Worm (Caenorhabditis elegans) whole organism, mixed stage, embryonic: Measurements from ENCODE around the gene T14B4.3.

Experiments used
- M03D4.4 ChIP-seq: sonication (generic microtip); optimal IDR thresholded peaks from 2 replicates; lab custom pipeline; 2017; ENCODE audit warnings: mild to moderate bottlenecking, missing genetic modification characterization, missing compliant biosample characterization
- bed-3 ChIP-seq: fragments of 200-800 bp; sonication (Bioruptor generic); optimal IDR thresholded peaks from 3 replicates; lab custom pipeline; 2018; ENCODE audit warnings: mild to moderate bottlenecking, missing genetic modification characterization, moderate library complexity, missing compliant biosample characterization
- blmp-1 ChIP-seq: fragments of 150-350 bp; optimal IDR thresholded peaks from 2 replicates; lab custom pipeline; 2014; ENCODE audit warnings: missing biosample characterization, missing genetic modification characterization
- ceh-39 ChIP-seq: fragments of 150-350 bp; optimal IDR thresholded peaks from 2 replicates; lab custom pipeline; 2014; ENCODE audit warnings: missing biosample characterization, missing genetic modification characterization
- ceh-83 ChIP-seq: fragments of 200-800 bp; sonication (Bioruptor generic); optimal IDR thresholded peaks from 2 replicates; lab custom pipeline; 2018; ENCODE audit warnings: mild to moderate bottlenecking, missing genetic modification characterization, missing compliant biosample characterization
- ces-1 ChIP-seq: fragments of 150-350 bp; optimal IDR thresholded peaks from 2 replicates; lab custom pipeline; 2014; ENCODE audit warnings: missing biosample characterization, missing genetic modification reagents, missing genetic modification characterization
- cnd-1 ChIP-seq: fragments of 200-800 bp; sonication (Bioruptor generic); optimal IDR thresholded peaks from 2 replicates; lab custom pipeline; 2018; ENCODE audit warnings: mild to moderate bottlenecking, missing genetic modification characterization, missing compliant biosample characterization
- drap-1 ChIP-seq: fragments of 200-800 bp; sonication (Bioruptor generic); optimal IDR thresholded peaks from 3 replicates; lab custom pipeline; 2018; ENCODE audit warnings: mild to moderate bottlenecking, missing genetic modification characterization, missing compliant biosample characterization
- elt-1 ChIP-seq: sonication (generic microtip); optimal IDR thresholded peaks from 2 replicates; lab custom pipeline; 2017; ENCODE audit warnings: missing genetic modification characterization, mild to moderate bottlenecking, missing compliant biosample characterization, antibody characterized with exemption, moderate library complexity, borderline replicate concordance; ENCODE audit not compliant: insufficient read depth
- elt-3 ChIP-seq: fragments of 150-350 bp; optimal IDR thresholded peaks from 2 replicates; lab custom pipeline; 2014; ENCODE audit warnings: missing biosample characterization, missing genetic modification characterization
- flh-1 ChIP-seq: fragments of 200-800 bp; sonication (Bioruptor generic); optimal IDR thresholded peaks from 2 replicates; lab custom pipeline; 2018; ENCODE audit warnings: mild to moderate bottlenecking, missing genetic modification characterization, moderate library complexity, missing compliant biosample characterization
- ham-2 ChIP-seq: fragments of 200-800 bp; sonication (Bioruptor generic); optimal IDR thresholded peaks from 2 replicates; lab custom pipeline; 2018; ENCODE audit warnings: mild to moderate bottlenecking, missing genetic modification characterization, missing compliant biosample characterization
- lin-13 ChIP-seq: fragments of 150-350 bp; optimal IDR thresholded peaks from 2 replicates; lab custom pipeline; 2014; ENCODE audit warnings: missing biosample characterization, missing genetic modification characterization
- lin-32 ChIP-seq: fragments of 200-800 bp; sonication (Bioruptor generic); optimal IDR thresholded peaks from 2 replicates; lab custom pipeline; 2018; ENCODE audit warnings: mild to moderate bottlenecking, missing genetic modification characterization, missing compliant biosample characterization
- lsy-2 ChIP-seq: fragments of 150-350 bp; optimal IDR thresholded peaks from 2 replicates; lab custom pipeline; 2014; ENCODE audit warnings: missing biosample characterization, missing genetic modification characterization
- mab-5 ChIP-seq: fragments of 150-350 bp; optimal IDR thresholded peaks from 2 replicates; lab custom pipeline; 2014; ENCODE audit warnings: missing biosample characterization, missing genetic modification characterization
- mep-1 ChIP-seq: fragments of 150-350 bp; optimal IDR thresholded peaks from 2 replicates; lab custom pipeline; 2017; ENCODE audit warnings: missing biosample characterization, missing genetic modification reagents, missing genetic modification characterization, inconsistent platforms
- mls-2 ChIP-seq: sonication (generic microtip); optimal IDR thresholded peaks from 2 replicates; lab custom pipeline; 2016; ENCODE audit warnings: mild to moderate bottlenecking, missing genetic modification characterization, moderate library complexity, missing compliant biosample characterization
- nhr-2 ChIP-seq: fragments of 150-350 bp; optimal IDR thresholded peaks from 2 replicates; lab custom pipeline; 2014; ENCODE audit warnings: missing biosample characterization, missing genetic modification characterization
- nhr-237 ChIP-seq: fragments of 150-350 bp; optimal IDR thresholded peaks from 2 replicates; lab custom pipeline; 2014; ENCODE audit warnings: missing biosample characterization, missing genetic modification characterization
- nhr-28 ChIP-seq: fragments of 150-350 bp; optimal IDR thresholded peaks from 2 replicates; lab custom pipeline; 2014; ENCODE audit warnings: missing biosample characterization, missing genetic modification characterization
- pha-4 ChIP-seq: fragments of 150-350 bp; optimal IDR thresholded peaks from 2 replicates; lab custom pipeline; 2018; ENCODE audit warnings: missing biosample characterization, missing genetic modification reagents, missing genetic modification characterization
- snpc-4 ChIP-seq: fragments of 150-350 bp; optimal IDR thresholded peaks from 2 replicates; lab custom pipeline; 2014; ENCODE audit warnings: missing biosample characterization, missing genetic modification characterization
- sptf-1 ChIP-seq: sonication (generic microtip); optimal IDR thresholded peaks from 2 replicates; lab custom pipeline; 2017; ENCODE audit warnings: mild to moderate bottlenecking, missing genetic modification characterization, moderate library complexity, missing compliant biosample characterization
- tbx-8 ChIP-seq: fragments of 200-800 bp; sonication (Bioruptor generic); optimal IDR thresholded peaks from 2 replicates; lab custom pipeline; 2018; ENCODE audit warnings: mild to moderate bottlenecking, missing genetic modification characterization, moderate library complexity, missing compliant biosample characterization
- unc-120 ChIP-seq: sonication (generic microtip); optimal IDR thresholded peaks from 2 replicates; lab custom pipeline; 2017; ENCODE audit warnings: missing genetic modification characterization, missing compliant biosample characterization; ENCODE audit not compliant: poor library complexity, severe bottlenecking
- unc-39 ChIP-seq: fragments of 150-350 bp; optimal IDR thresholded peaks from 2 replicates; lab custom pipeline; 2014; ENCODE audit warnings: missing biosample characterization, missing genetic modification characterization
- unc-62 ChIP-seq: fragments of 150-350 bp; optimal IDR thresholded peaks from 2 replicates; lab custom pipeline; 2014; ENCODE audit warnings: missing biosample characterization, missing genetic modification reagents, missing genetic modification characterization
- zip-8 ChIP-seq: fragments of 150-350 bp; optimal IDR thresholded peaks from 2 replicates; lab custom pipeline; 2014; ENCODE audit warnings: missing biosample characterization, missing genetic modification characterization
- ztf-11 ChIP-seq: fragments of 150-350 bp; optimal IDR thresholded peaks from 2 replicates; lab custom pipeline; 2014; ENCODE audit warnings: missing biosample characterization, missing genetic modification characterization

T14B4.3 gene

DNA sequence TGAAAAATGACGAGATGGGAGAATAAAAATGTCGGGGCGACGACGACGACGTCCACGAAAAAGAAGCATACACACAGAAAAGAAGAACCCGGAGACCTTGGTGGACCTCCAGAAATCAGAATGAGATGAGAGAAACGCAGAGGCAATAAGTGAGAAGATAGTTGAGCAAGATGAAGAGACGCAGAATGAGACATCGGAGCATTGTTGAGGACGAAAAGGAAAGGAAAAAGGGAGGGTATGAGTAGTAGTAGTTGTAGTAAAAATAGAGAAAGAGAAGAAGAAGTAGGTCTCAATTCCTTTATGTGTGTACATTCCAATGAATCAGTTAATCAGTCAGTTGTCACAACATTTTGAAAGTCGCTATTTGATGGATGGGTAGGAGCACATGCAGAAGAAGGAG is 5.4 kb upstream of the T14B4.3 start, which contains the start of gene T14B4.8:
Gene T14B4.8 (minus strand): TSS at position 60 of the 400 bp plus-strand sequence.
- TF ChIP-seq zip-8 (tag; lab: Kevin White, UChicago) (no peak), mep-1 (tag; lab: Kevin White, UChicago) (peak; percentile 2), elt-1 (tag; lab: Kevin White, UChicago) (no peak), ces-1 (GFP tag; lab: Kevin White, UChicago) (peak; percentile 77), sptf-1 (tag; lab: Kevin White, UChicago) (peak; percentile 22), mls-2 (tag; lab: Kevin White, UChicago) (no peak), unc-120 (tag; lab: Kevin White, UChicago) (peak; percentile 24), elt-3 (tag; lab: Kevin White, UChicago) (no peak), unc-62 (peak; percentile 31)

DNA sequence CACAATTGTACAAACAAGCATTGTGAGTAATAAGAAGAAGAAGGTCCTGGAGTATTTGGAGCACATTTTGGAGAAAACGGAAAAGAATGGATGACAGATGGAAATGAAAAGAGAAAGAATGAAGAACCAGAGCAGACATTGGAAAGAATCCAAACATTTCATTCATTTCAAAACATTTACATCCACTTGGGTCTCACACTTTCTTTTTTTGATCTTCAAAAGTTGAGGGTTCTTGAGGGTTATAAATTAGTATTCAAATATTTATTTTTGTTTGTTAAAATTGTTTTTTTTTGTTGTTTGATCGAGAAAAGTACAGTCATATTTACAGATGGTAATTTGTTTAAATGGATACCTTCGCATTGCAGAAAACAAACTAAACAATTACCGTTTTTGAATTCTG is 1.0 kb upstream of the T14B4.3 start, which contains the start of gene T14B4.9:
Gene T14B4.9 (minus strand): TSS at position 101 of the 400 bp plus-strand sequence.
- no peak for TF ChIP-seq ham-2
- no peak for TF ChIP-seq lin-13 (tag; lab: Kevin White, UChicago)
- no peak for TF ChIP-seq mab-5 (tag; lab: Kevin White, UChicago)
- TF ChIP-seq ces-1 (GFP tag; lab: Kevin White, UChicago) = no peak
- no peak for TF ChIP-seq nhr-237 (tag; lab: Kevin White, UChicago)
- no peak for TF ChIP-seq tbx-8
- no peak for TF ChIP-seq elt-3 (tag; lab: Kevin White, UChicago)
- no peak for TF ChIP-seq blmp-1 (tag; lab: Kevin White, UChicago)
- TF ChIP-seq ceh-83 (GFP tag; lab: Kevin White, UChicago) = no peak
- TF ChIP-seq unc-120 (tag; lab: Kevin White, UChicago) = no peak
- TF ChIP-seq drap-1 (GFP tag; lab: Kevin White, UChicago) = no peak
- no peak for TF ChIP-seq ztf-11 (tag; lab: Kevin White, UChicago)
- TF ChIP-seq sptf-1 (tag; lab: Kevin White, UChicago) = no peak
- TF ChIP-seq ceh-39 (tag; lab: Kevin White, UChicago) = no peak
- TF ChIP-seq cnd-1 (tag; lab: Kevin White, UChicago) = no peak
- no peak for TF ChIP-seq unc-39 (tag; lab: Kevin White, UChicago)

DNA sequence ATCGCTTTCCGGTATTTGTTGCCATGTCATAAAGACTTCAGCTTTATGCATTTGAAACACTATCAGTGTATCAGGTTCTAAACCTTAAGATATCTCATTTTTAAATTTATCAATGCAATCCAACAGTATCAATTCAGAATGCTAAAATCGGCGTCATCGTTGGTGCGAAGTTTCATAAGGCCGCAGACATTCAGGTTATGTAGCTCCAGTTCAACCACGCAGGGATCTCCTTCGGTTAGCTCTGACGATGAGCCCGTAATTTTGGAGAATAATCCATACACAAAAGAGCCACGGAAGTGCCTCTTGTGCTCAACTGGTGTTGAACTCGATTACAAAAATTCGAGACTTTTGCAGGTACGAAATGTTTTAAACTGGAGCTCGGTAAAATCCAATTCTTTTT is 1.3 kb downstream of the T14B4.3 start, which contains the start of gene mrps-18.C:
Gene mrps-18.C (plus strand): TSS at position 138 of the 400 bp plus-strand sequence.
- TF ChIP-seq mab-5 (tag; lab: Kevin White, UChicago) = no peak
- TF ChIP-seq M03D4.4 (tag; lab: Kevin White, UChicago) = no peak
- no peak for TF ChIP-seq elt-3 (tag; lab: Kevin White, UChicago)
- no peak for TF ChIP-seq elt-1 (tag; lab: Kevin White, UChicago)
- TF ChIP-seq unc-39 (tag; lab: Kevin White, UChicago) = no peak
- no peak for TF ChIP-seq ham-2
- TF ChIP-seq ztf-11 (tag; lab: Kevin White, UChicago) = no peak
- TF ChIP-seq lsy-2 (tag; lab: Kevin White, UChicago) = no peak
- TF ChIP-seq snpc-4 (tag; lab: Kevin White, UChicago) = no peak
- TF ChIP-seq unc-62 = no peak

- TF ChIP-seq flh-1 = no peak
- TF ChIP-seq mab-5 (tag; lab: Kevin White, UChicago) = no peak
- no peak for TF ChIP-seq unc-120 (tag; lab: Kevin White, UChicago)
- TF ChIP-seq elt-1 (tag; lab: Kevin White, UChicago) = no peak
- TF ChIP-seq unc-39 (tag; lab: Kevin White, UChicago) = no peak
- no peak for TF ChIP-seq zip-8 (tag; lab: Kevin White, UChicago)
- no peak for TF ChIP-seq nhr-28
- no peak for TF ChIP-seq drap-1 (GFP tag; lab: Kevin White, UChicago)
- TF ChIP-seq M03D4.4 (tag; lab: Kevin White, UChicago) = no peak
- no peak for TF ChIP-seq elt-3 (tag; lab: Kevin White, UChicago)
- no peak for TF ChIP-seq nhr-237 (tag; lab: Kevin White, UChicago)
- TF ChIP-seq bed-3 (GFP tag; lab: Kevin White, UChicago) = no peak
- TF ChIP-seq pha-4 = no peak
- TF ChIP-seq nhr-2 = no peak
- TF ChIP-seq sptf-1 (tag; lab: Kevin White, UChicago) = no peak
- TF ChIP-seq lin-32 (GFP tag; lab: Kevin White, UChicago) = no peak
- no peak for TF ChIP-seq cnd-1 (tag; lab: Kevin White, UChicago)
- no peak for TF ChIP-seq ces-1 (GFP tag; lab: Kevin White, UChicago)
- TF ChIP-seq unc-62 = no peak
- no peak for TF ChIP-seq lsy-2 (tag; lab: Kevin White, UChicago)
These were observed 1.9 kb downstream of the T14B4.3 start, which contains the start of gene T14B4.1 for ce11 chrII:6736604-6737003. Gene T14B4.1, plus strand, starts transcription at chrII:6736904.
